Fruit fly (Drosophila melanogaster) whole organism, embryonic: ENCODE results near the gene CG43796.

Source experiments
- ATbp ChIP-seq: fragments of 200-800 bp; sonication (Bioruptor generic); optimal IDR thresholded peaks from 2 replicates; lab custom pipeline; 2017; ENCODE audit warnings: missing biosample characterization, mild to moderate bottlenecking, missing genetic modification characterization, missing genetic modification reagents
- Abd-B ChIP-seq: fragments of 200-800 bp; sonication (Bioruptor generic); optimal IDR thresholded peaks from 2 replicates; lab custom pipeline; 2018; ENCODE audit warnings: missing biosample characterization, mild to moderate bottlenecking, missing genetic modification characterization, moderate library complexity
- Atf-2 ChIP-seq: fragments of 200-800 bp; sonication (Bioruptor generic); optimal IDR thresholded peaks from 2 replicates; lab custom pipeline; 2016; ENCODE audit warnings: missing biosample characterization, missing genetic modification characterization
- CG10209 ChIP-seq: fragments of 200-800 bp; sonication (Bioruptor generic); optimal IDR thresholded peaks from 3 replicates; lab custom pipeline; 2017; ENCODE audit warnings: missing biosample characterization, mild to moderate bottlenecking, missing genetic modification characterization, missing genetic modification reagents
- CG10462 ChIP-seq: fragments of 200-800 bp; sonication (Bioruptor generic); optimal IDR thresholded peaks from 2 replicates; lab custom pipeline; 2016; ENCODE audit warnings: missing biosample characterization, missing genetic modification characterization
- CG10654 ChIP-seq: fragments of 200-800 bp; sonication (Bioruptor generic); optimal IDR thresholded peaks from 2 replicates; lab custom pipeline; 2016; ENCODE audit warnings: missing biosample characterization, missing genetic modification characterization
- CG11456 ChIP-seq: fragments of 200-800 bp; sonication (Bioruptor generic); IDR thresholded peaks from 3 replicates; pipeline ENCODE4 v1.3.6; 2022; ENCODE audit warnings: missing biosample characterization, missing genetic modification characterization
- CG12104 ChIP-seq: fragments of 200-800 bp; sonication (Bioruptor generic); optimal IDR thresholded peaks from 3 replicates; lab custom pipeline; 2016; ENCODE audit warnings: missing biosample characterization, missing genetic modification characterization
- CG12155 ChIP-seq: fragments of 200-800 bp; sonication (Bioruptor generic); optimal IDR thresholded peaks from 3 replicates; lab custom pipeline; 2016; ENCODE audit warnings: missing biosample characterization, missing genetic modification characterization
- CG12942 ChIP-seq: fragments of 200-800 bp; sonication (Bioruptor generic); optimal IDR thresholded peaks from 3 replicates; lab custom pipeline; 2016; ENCODE audit warnings: missing biosample characterization, missing genetic modification characterization
- CG14014 ChIP-seq: fragments of 200-800 bp; sonication (Bioruptor generic); IDR thresholded peaks from 2 replicates; pipeline ENCODE4 v1.3.6; 2022; ENCODE audit warnings: missing biosample characterization, missing genetic modification characterization
- CG14710 ChIP-seq: fragments of 200-800 bp; sonication (Bioruptor generic); optimal IDR thresholded peaks from 3 replicates; lab custom pipeline; 2019; ENCODE audit warnings: missing biosample characterization, mild to moderate bottlenecking, missing genetic modification characterization, moderate library complexity
- CG14860 ChIP-seq: fragments of 200-800 bp; sonication (Bioruptor generic); IDR thresholded peaks from 3 replicates; pipeline ENCODE4 v1.3.6; 2022; ENCODE audit warnings: missing biosample characterization, missing genetic modification characterization; ENCODE audit not compliant: partially characterized antibody
- CG14965 ChIP-seq: fragments of 200-800 bp; sonication (Bioruptor generic); optimal IDR thresholded peaks from 2 replicates; lab custom pipeline; 2016; ENCODE audit warnings: missing biosample characterization, missing genetic modification characterization, borderline replicate concordance
- CG15269 ChIP-seq: fragments of 200-800 bp; sonication (Bioruptor generic); optimal IDR thresholded peaks from 2 replicates; lab custom pipeline; 2018; ENCODE audit warnings: missing biosample characterization, mild to moderate bottlenecking, missing genetic modification characterization, moderate library complexity
- CG17359 ChIP-seq: fragments of 200-800 bp; sonication (Bioruptor generic); optimal IDR thresholded peaks from 3 replicates; lab custom pipeline; 2018; ENCODE audit warnings: missing biosample characterization, mild to moderate bottlenecking, missing genetic modification characterization, moderate library complexity
- CG17385 ChIP-seq: fragments of 200-800 bp; sonication (Bioruptor generic); optimal IDR thresholded peaks from 3 replicates; lab custom pipeline; 2018; ENCODE audit warnings: missing biosample characterization, mild to moderate bottlenecking, missing genetic modification characterization
- CG18262 ChIP-seq: fragments of 200-800 bp; optimal IDR thresholded peaks from 3 replicates; lab custom pipeline; 2019; ENCODE audit warnings: missing biosample characterization, mild to moderate bottlenecking, missing genetic modification characterization, moderate library complexity
- CG1832 ChIP-seq: fragments of 200-800 bp; sonication (Bioruptor generic); optimal IDR thresholded peaks from 2 replicates; lab custom pipeline; 2017; ENCODE audit warnings: missing biosample characterization, mild to moderate bottlenecking, missing genetic modification characterization, inconsistent platforms
- CG3281 ChIP-seq: fragments of 200-800 bp; sonication (Bioruptor generic); optimal IDR thresholded peaks from 3 replicates; lab custom pipeline; 2017; ENCODE audit warnings: missing biosample characterization, mild to moderate bottlenecking, missing genetic modification characterization
- CG4282 ChIP-seq: fragments of 200-800 bp; sonication (Bioruptor generic); optimal IDR thresholded peaks from 2 replicates; lab custom pipeline; 2016; ENCODE audit warnings: missing biosample characterization, missing genetic modification characterization
- CG6175 ChIP-seq: fragments of 200-800 bp; sonication (Bioruptor generic); IDR thresholded peaks from 3 replicates; pipeline ENCODE4 v1.3.6; 2022; ENCODE audit warnings: missing biosample characterization, missing genetic modification characterization
- CG6689 ChIP-seq: fragments of 200-800 bp; sonication (Bioruptor generic); IDR thresholded peaks from 2 replicates; pipeline ENCODE4 v1.3.6; 2022; ENCODE audit warnings: missing biosample characterization, missing genetic modification characterization
- CG7786 ChIP-seq: fragments of 200-800 bp; sonication (Bioruptor generic); optimal IDR thresholded peaks from 2 replicates; lab custom pipeline; 2016; ENCODE audit warnings: missing biosample characterization, missing genetic modification characterization
- CG9609 ChIP-seq: fragments of 200-800 bp; sonication (Bioruptor generic); optimal IDR thresholded peaks from 3 replicates; lab custom pipeline; 2016; ENCODE audit warnings: missing biosample characterization, missing genetic modification characterization
- Camta ChIP-seq: fragments of 200-800 bp; sonication (Bioruptor generic); optimal IDR thresholded peaks from 2 replicates; lab custom pipeline; 2016; ENCODE audit warnings: missing biosample characterization, missing genetic modification characterization
- Gsc ChIP-seq: fragments of 200-800 bp; sonication (Bioruptor generic); IDR thresholded peaks from 2 replicates; pipeline ENCODE4 v1.3.6; 2022; ENCODE audit warnings: missing biosample characterization, missing genetic modification characterization
- NC2β ChIP-seq: fragments of 200-800 bp; sonication (Bioruptor generic); optimal IDR thresholded peaks from 2 replicates; lab custom pipeline; 2016; ENCODE audit warnings: missing biosample characterization, missing genetic modification characterization
- Poxn ChIP-seq: fragments of 200-800 bp; sonication (Bioruptor generic); IDR thresholded peaks from 2 replicates; pipeline ENCODE4 v1.3.6; 2022; ENCODE audit warnings: missing biosample characterization, missing genetic modification characterization
- Rfx ChIP-seq: fragments of 200-800 bp; sonication (Bioruptor generic); IDR thresholded peaks from 2 replicates; pipeline ENCODE4 v1.3.6; 2022; ENCODE audit warnings: missing biosample characterization, missing genetic modification characterization
- Sin3A ChIP-seq: fragments of >200 bp; optimal IDR thresholded peaks from 2 replicates; lab custom pipeline; 2018
- Tbp ChIP-seq: fragments of >200 bp; optimal IDR thresholded peaks from 2 replicates; lab custom pipeline; 2018; ENCODE audit warnings: missing biosample characterization, missing genetic modification characterization
- Xbp1 ChIP-seq: fragments of 200-800 bp; sonication (Bioruptor generic); optimal IDR thresholded peaks from 3 replicates; lab custom pipeline; 2016; ENCODE audit warnings: missing biosample characterization, mild to moderate bottlenecking, missing genetic modification characterization
- az2 ChIP-seq: fragments of 200-800 bp; sonication (Bioruptor generic); optimal IDR thresholded peaks from 3 replicates; lab custom pipeline; 2016; ENCODE audit warnings: missing biosample characterization, missing genetic modification characterization
- bigmax ChIP-seq: fragments of 200-800 bp; sonication (Bioruptor generic); optimal IDR thresholded peaks from 2 replicates; lab custom pipeline; 2018; ENCODE audit warnings: missing biosample characterization, mild to moderate bottlenecking, missing genetic modification characterization
- chif ChIP-seq, 2 experiments: fragments of 200-800 bp; sonication (Bioruptor generic); optimal IDR thresholded peaks; 3 replicates each; lab custom pipeline; 2016; ENCODE audit warnings: missing biosample characterization in 2 of 2, missing genetic modification characterization in 2 of 2
- cwo ChIP-seq: fragments of 200-800 bp; sonication (Bioruptor generic); optimal IDR thresholded peaks from 3 replicates; lab custom pipeline; 2017; ENCODE audit warnings: missing biosample characterization, missing genetic modification characterization, mild to moderate bottlenecking, moderate library complexity, missing genetic modification reagents
- dimm ChIP-seq: fragments of 200-800 bp; sonication (Bioruptor generic); IDR thresholded peaks from 2 replicates; pipeline ENCODE4 v1.3.6; 2022; ENCODE audit warnings: missing biosample characterization, missing genetic modification characterization
- emc ChIP-seq: fragments of 200-800 bp; sonication (Bioruptor generic); optimal IDR thresholded peaks from 2 replicates; lab custom pipeline; 2016; ENCODE audit warnings: missing biosample characterization, missing genetic modification characterization
- gcm ChIP-seq: fragments of 200-800 bp; sonication (Bioruptor generic); optimal IDR thresholded peaks from 2 replicates; lab custom pipeline; 2019; ENCODE audit warnings: missing biosample characterization, mild to moderate bottlenecking, missing genetic modification characterization, moderate library complexity
- jigr1 ChIP-seq: fragments of 200-800 bp; sonication (Bioruptor generic); IDR thresholded peaks from 3 replicates; pipeline ENCODE4 v1.3.6; 2022; ENCODE audit warnings: missing biosample characterization, missing genetic modification characterization
- lbe ChIP-seq: fragments of 200-800 bp; sonication (Bioruptor generic); optimal IDR thresholded peaks from 2 replicates; lab custom pipeline; 2016; ENCODE audit warnings: missing biosample characterization, mild to moderate bottlenecking, missing genetic modification characterization
- lilli ChIP-seq: fragments of 200-800 bp; sonication (Bioruptor generic); optimal IDR thresholded peaks from 3 replicates; lab custom pipeline; 2016; ENCODE audit warnings: missing biosample characterization, missing genetic modification characterization
- mld ChIP-seq: fragments of 200-800 bp; sonication (Bioruptor generic); IDR thresholded peaks from 3 replicates; pipeline ENCODE4 v1.3.6; 2022; ENCODE audit warnings: missing biosample characterization, missing genetic modification characterization; ENCODE audit not compliant: partially characterized antibody
- odd ChIP-seq: fragments of 200-800 bp; sonication (Bioruptor generic); optimal IDR thresholded peaks from 2 replicates; lab custom pipeline; 2017; ENCODE audit warnings: missing biosample characterization, mild to moderate bottlenecking, missing genetic modification characterization
- run ChIP-seq: fragments of 200-800 bp; sonication (Bioruptor generic); optimal IDR thresholded peaks from 3 replicates; lab custom pipeline; 2018; ENCODE audit warnings: missing biosample characterization, mild to moderate bottlenecking, missing genetic modification characterization
- sisA ChIP-seq: fragments of 200-800 bp; sonication (Bioruptor generic); IDR thresholded peaks from 2 replicates; pipeline ENCODE4 v1.3.6; 2022; ENCODE audit warnings: missing biosample characterization, missing genetic modification characterization
- stwl ChIP-seq: fragments of 200-800 bp; sonication (Bioruptor generic); optimal IDR thresholded peaks from 3 replicates; lab custom pipeline; 2018; ENCODE audit warnings: missing biosample characterization, mild to moderate bottlenecking, missing genetic modification characterization, moderate library complexity
- toy ChIP-seq: fragments of 200-800 bp; sonication (Bioruptor generic); IDR thresholded peaks from 2 replicates; pipeline ENCODE4 v1.3.6; 2022; ENCODE audit warnings: missing biosample characterization, missing genetic modification characterization
- twi ChIP-seq: fragments of 200-800 bp; optimal IDR thresholded peaks from 2 replicates; lab custom pipeline; 2019; ENCODE audit warnings: missing biosample characterization, mild to moderate bottlenecking, missing genetic modification characterization, moderate library complexity
- unpg ChIP-seq: fragments of 200-800 bp; sonication (Bioruptor generic); optimal IDR thresholded peaks from 3 replicates; lab custom pipeline; 2018; ENCODE audit warnings: missing biosample characterization, mild to moderate bottlenecking, missing genetic modification characterization, moderate library complexity
- wor ChIP-seq: fragments of 200-800 bp; sonication (Bioruptor generic); IDR thresholded peaks from 2 replicates; pipeline ENCODE4 v1.3.6; 2022; ENCODE audit warnings: missing biosample characterization, missing genetic modification characterization

The CG43796 gene

dm6 chr2L:8517256-8517694 is 35.1 kb downstream of the CG43796 start, which contains the start of the genes mRpL51 and Uba4 (continued):
- no peak for TF ChIP-seq jigr1 (GFP tag; lab: Robert Waterston, UW)
- TF ChIP-seq Gsc (GFP tag; lab: Robert Waterston, UW), result no peak
- peak; percentile 72 for TF ChIP-seq CG14710 (tag; lab: Kevin White, UChicago)
- peak; percentile 16 for TF ChIP-seq Camta (GFP tag; lab: Kevin White, UChicago)
- no peak for TF ChIP-seq Atf-2
- peak; percentile 63 for TF ChIP-seq twi (tag; lab: Kevin White, UChicago)
- no peak for TF ChIP-seq mld (GFP tag; lab: Robert Waterston, UW)
- TF ChIP-seq gcm (GFP tag; lab: Kevin White, UChicago), result no peak
- TF ChIP-seq CG14965 (GFP tag; lab: Kevin White, UChicago), result no peak
- TF ChIP-seq CG12104, result peak; percentile 1
- TF ChIP-seq NC2β (GFP tag; lab: Kevin White, UChicago), result peak; percentile 39
- TF ChIP-seq CG4282, result peak; percentile 28
- peak; percentile 51 for TF ChIP-seq Sin3A
- no peak for TF ChIP-seq CG17359 (tag; lab: Kevin White, UChicago)
- TF ChIP-seq run (tag; lab: Kevin White, UChicago), result no peak
- no peak for TF ChIP-seq CG10209 (GFP tag; lab: Kevin White, UChicago)
- TF ChIP-seq Xbp1 (GFP tag; lab: Kevin White, UChicago), result peak; percentile 39
- no peak for TF ChIP-seq bigmax (GFP tag; lab: Kevin White, UChicago)
- peak; percentile 7 for TF ChIP-seq CG7786 (GFP tag; lab: Kevin White, UChicago)
- no peak for TF ChIP-seq CG14014 (GFP tag; lab: Robert Waterston, UW)
- no peak for TF ChIP-seq Poxn (GFP tag; lab: Robert Waterston, UW)
- TF ChIP-seq lbe (GFP tag; lab: Kevin White, UChicago), result peak; percentile 72
- TF ChIP-seq CG12155 (GFP tag; lab: Kevin White, UChicago), result peak; percentile 26
- peak; percentile 9 for TF ChIP-seq odd (GFP tag; lab: Kevin White, UChicago)
- TF ChIP-seq CG10654 (GFP tag; lab: Kevin White, UChicago), result no peak
- no peak for TF ChIP-seq Abd-B (GFP tag; lab: Kevin White, UChicago)
- TF ChIP-seq CG17385 (GFP tag; lab: Kevin White, UChicago), result peak; percentile 30
- peak; percentile 31 for TF ChIP-seq az2
- TF ChIP-seq emc (GFP tag; lab: Kevin White, UChicago), result no peak
- peak in 1 of 2 experiments; percentile 18 for TF ChIP-seq chif (GFP tag; optimal IDR thresholded peaks at IDR 0.05; lab: Kevin White, UChicago)
- TF ChIP-seq lilli (GFP tag; lab: Kevin White, UChicago), result peak; percentile 72
- no peak for TF ChIP-seq CG6689 (GFP tag; lab: Robert Waterston, UW)
- no peak for TF ChIP-seq CG6175 (GFP tag; lab: Robert Waterston, UW)
- TF ChIP-seq CG18262 (tag; lab: Kevin White, UChicago), result peak; percentile 25
- no peak for TF ChIP-seq CG10462
- no peak for TF ChIP-seq CG1832 (GFP tag; lab: Kevin White, UChicago)
- TF ChIP-seq CG9609 (GFP tag; lab: Kevin White, UChicago), result peak; percentile 40
- no peak for TF ChIP-seq sisA (GFP tag; lab: Robert Waterston, UW)
- no peak for TF ChIP-seq ATbp (GFP tag; lab: Kevin White, UChicago)
- no peak for TF ChIP-seq CG11456 (GFP tag; lab: Robert Waterston, UW)
- no peak for TF ChIP-seq toy (GFP tag; lab: Robert Waterston, UW)
- no peak for TF ChIP-seq wor (GFP tag; lab: Robert Waterston, UW)
- no peak for TF ChIP-seq cwo (GFP tag; lab: Kevin White, UChicago)
- TF ChIP-seq stwl (tag; lab: Kevin White, UChicago), result peak; percentile 86
- TF ChIP-seq CG12942 (GFP tag; lab: Kevin White, UChicago), result no peak
- no peak for TF ChIP-seq dimm (GFP tag; lab: Robert Waterston, UW)
- TF ChIP-seq CG15269 (tag; lab: Kevin White, UChicago), result peak; percentile 3
- peak; percentile 38 for TF ChIP-seq unpg (GFP tag; lab: Kevin White, UChicago)
- no peak for TF ChIP-seq Tbp (GFP tag; lab: Kevin White, UChicago)
- 0 out of 3 replicates have a peak, but pooled peaks have one; percentile 52 for TF ChIP-seq CG14860 (GFP tag; lab: Robert Waterston, UW)
- peak; percentile 23 for TF ChIP-seq CG3281 (GFP tag; lab: Kevin White, UChicago)
- TF ChIP-seq Rfx (GFP tag; lab: Robert Waterston, UW), result no peak
